Worm (Caenorhabditis elegans) whole organism, early embryonic: ENCODE results near the gene cut-4.

Experiments
- B0310.2 ChIP-seq: sonication (generic microtip); optimal IDR thresholded peaks from 2 replicates; lab custom pipeline; 2016; ENCODE audit warnings: mild to moderate bottlenecking, missing genetic modification characterization, missing compliant biosample characterization
- F13C5.2 ChIP-seq: sonication (generic microtip); optimal IDR thresholded peaks from 2 replicates; lab custom pipeline; 2017; ENCODE audit warnings: mild to moderate bottlenecking, missing genetic modification characterization, inconsistent platforms, missing compliant biosample characterization
- aly-1 ChIP-seq: sonication (generic microtip); optimal IDR thresholded peaks from 2 replicates; lab custom pipeline; 2016; ENCODE audit warnings: missing genetic modification characterization, missing compliant biosample characterization
- ama-1 ChIP-seq: fragments of 150-350 bp; optimal IDR thresholded peaks from 2 replicates; lab custom pipeline; 2014
- ceh-13 ChIP-seq: fragments of 200-800 bp; sonication (Bioruptor generic); optimal IDR thresholded peaks from 2 replicates; lab custom pipeline; 2018; ENCODE audit warnings: mild to moderate bottlenecking, missing genetic modification characterization, missing compliant biosample characterization
- ceh-36 ChIP-seq: sonication (generic microtip); optimal IDR thresholded peaks from 2 replicates; lab custom pipeline; 2016; ENCODE audit warnings: missing genetic modification characterization, inconsistent platforms, missing compliant biosample characterization
- ets-7 ChIP-seq: sonication (generic microtip); optimal IDR thresholded peaks from 2 replicates; lab custom pipeline; 2016; ENCODE audit warnings: missing genotype, missing genetic modification characterization, missing compliant biosample characterization
- flt-1 ChIP-seq: fragments of 200-800 bp; sonication (Bioruptor generic); IDR thresholded peaks from 2 replicates; pipeline ENCODE4 v1.3.6; 2022; ENCODE audit warnings: missing genetic modification characterization, missing compliant biosample characterization
- hmbx-1 ChIP-seq: sonication (generic microtip); optimal IDR thresholded peaks from 2 replicates; lab custom pipeline; 2016; ENCODE audit warnings: mild to moderate bottlenecking, missing genetic modification characterization, missing compliant biosample characterization
- hmg-4 ChIP-seq: fragments of 200-800 bp; sonication (Bioruptor generic); optimal IDR thresholded peaks from 2 replicates; lab custom pipeline; 2018; ENCODE audit warnings: mild to moderate bottlenecking, missing genetic modification characterization, missing compliant biosample characterization
- hnd-1 ChIP-seq: sonication (generic microtip); optimal IDR thresholded peaks from 2 replicates; lab custom pipeline; 2016; ENCODE audit warnings: missing genetic modification characterization, missing compliant biosample characterization
- pes-1 ChIP-seq: fragments of 200-800 bp; sonication (Bioruptor generic); IDR thresholded peaks from 2 replicates; pipeline ENCODE4 v1.3.6; 2022; ENCODE audit warnings: missing genetic modification reagents, missing genetic modification characterization, missing compliant biosample characterization
- scrt-1 ChIP-seq: fragments of 200-800 bp; sonication (Bioruptor generic); IDR thresholded peaks from 2 replicates; pipeline ENCODE4 v1.3.6; 2022; ENCODE audit warnings: missing genetic modification characterization, missing compliant biosample characterization
- sea-1 ChIP-seq: fragments of 200-800 bp; sonication (Bioruptor generic); conservative IDR thresholded peaks from 2 replicates; pipeline ENCODE4 v1.3.6; 2022; ENCODE audit warnings: missing genetic modification characterization, missing compliant biosample characterization
- tbx-11 ChIP-seq: fragments of 200-800 bp; sonication (Bioruptor generic); IDR thresholded peaks from 2 replicates; pipeline ENCODE4 v1.3.6; 2022; ENCODE audit warnings: missing genetic modification characterization, missing compliant biosample characterization
- tbx-37 ChIP-seq: fragments of 200-800 bp; sonication (Bioruptor generic); conservative IDR thresholded peaks from 2 replicates; pipeline ENCODE4 v1.3.6; 2022; ENCODE audit warnings: missing genetic modification reagents, missing genetic modification characterization, missing compliant biosample characterization
- tra-4 ChIP-seq: sonication (generic microtip); optimal IDR thresholded peaks from 2 replicates; lab custom pipeline; 2017; ENCODE audit warnings: missing genetic modification characterization, missing compliant biosample characterization

cut-4 gene

ce11 chrII:10461207-10461606 lies 25.3 kb downstream of the cut-4 start, which contains the start of gene ZK673.5:
ZK673.5 (plus strand) TSS chrII:10461507.
- TF ChIP-seq B0310.2 (no peak), tbx-11 (GFP tag; lab: Robert Waterston, UW) (no peak), F13C5.2 (tag; lab: Kevin White, UChicago) (no peak), scrt-1 (GFP tag; lab: Robert Waterston, UW) (no peak), hnd-1 (tag; lab: Kevin White, UChicago) (no peak), aly-1 (no peak), ceh-13 (no peak), ets-7 (no peak), hmg-4 (GFP tag; lab: Kevin White, UChicago) (no peak), tbx-37 (GFP tag; lab: Robert Waterston, UW) (no peak), sea-1 (GFP tag; lab: Robert Waterston, UW) (no peak), flt-1 (GFP tag; lab: Robert Waterston, UW) (no peak), tra-4 (tag; lab: Kevin White, UChicago) (no peak), pes-1 (GFP tag; lab: Robert Waterston, UW) (no peak)

- no peak for TF ChIP-seq hnd-1 (tag; lab: Kevin White, UChicago)
- no peak for TF ChIP-seq aly-1
- TF ChIP-seq tbx-37 (GFP tag; lab: Robert Waterston, UW) = no peak
- TF ChIP-seq tra-4 (tag; lab: Kevin White, UChicago) = no peak
- no peak for TF ChIP-seq ceh-13
- no peak for TF ChIP-seq ama-1
- TF ChIP-seq scrt-1 (GFP tag; lab: Robert Waterston, UW) = no peak
- TF ChIP-seq flt-1 (GFP tag; lab: Robert Waterston, UW) = no peak
- TF ChIP-seq tbx-11 (GFP tag; lab: Robert Waterston, UW) = no peak
- no peak for TF ChIP-seq hmbx-1
- no peak for TF ChIP-seq pes-1 (GFP tag; lab: Robert Waterston, UW)
- TF ChIP-seq ceh-36 (tag; lab: Kevin White, UChicago) = no peak
- no peak for TF ChIP-seq B0310.2
- TF ChIP-seq sea-1 (GFP tag; lab: Robert Waterston, UW) = no peak
- TF ChIP-seq hmg-4 (GFP tag; lab: Kevin White, UChicago) = no peak
- no peak for TF ChIP-seq ets-7
These were observed 28.4 kb downstream of the cut-4 start, which contains the start of the genes ZK673.6 and sdz-37 for ce11 chrII:10464230-10464920. ZK673.6 (minus strand) TSS chrII:10464330. sdz-37 (plus strand) TSS chrII:10464870.

- TF ChIP-seq ets-7 (no peak), sea-1 (GFP tag; lab: Robert Waterston, UW) (no peak), F13C5.2 (tag; lab: Kevin White, UChicago) (no peak), tbx-11 (GFP tag; lab: Robert Waterston, UW) (no peak), hnd-1 (tag; lab: Kevin White, UChicago) (no peak), flt-1 (GFP tag; lab: Robert Waterston, UW) (no peak), hmg-4 (GFP tag; lab: Kevin White, UChicago) (no peak), ceh-13 (no peak), tbx-37 (GFP tag; lab: Robert Waterston, UW) (no peak), B0310.2 (no peak), ceh-36 (tag; lab: Kevin White, UChicago) (no peak)
These were observed 30.6 kb downstream of the cut-4 start, which contains the start of gene tnc-2 for ce11 chrII:10466552-10466951. tnc-2 (plus strand) TSS chrII:10466852.

ce11 chrII:10470159-10470558 lies 34.2 kb downstream of the cut-4 start, which contains the start of gene clec-143:
clec-143 (minus strand) TSS chrII:10470297.
- TF ChIP-seq ceh-36 (tag; lab: Kevin White, UChicago) (no peak), hnd-1 (tag; lab: Kevin White, UChicago) (no peak)

ce11 chrII:10471247-10471646 lies 35.3 kb downstream of the cut-4 start, which contains the start of gene ZK666.1:
ZK666.1 (minus strand) TSS chrII:10471347.
- TF ChIP-seq aly-1 (no peak), ets-7 (no peak)

ce11 chrII:10471790-10472189 lies 35.9 kb downstream of the cut-4 start, which contains the start of gene ZK666.2:
ZK666.2 (minus strand) TSS chrII:10471890.
- TF ChIP-seq B0310.2 (no peak), aly-1 (no peak), sea-1 (GFP tag; lab: Robert Waterston, UW) (no peak), tbx-11 (GFP tag; lab: Robert Waterston, UW) (no peak), F13C5.2 (tag; lab: Kevin White, UChicago) (no peak), ceh-13 (no peak), tbx-37 (GFP tag; lab: Robert Waterston, UW) (no peak), hmg-4 (GFP tag; lab: Kevin White, UChicago) (no peak), scrt-1 (GFP tag; lab: Robert Waterston, UW) (no peak), ama-1 (no peak), tra-4 (tag; lab: Kevin White, UChicago) (no peak)

ce11 chrII:10476039-10476438 lies 40.1 kb downstream of the cut-4 start, which contains the start of gene clec-58:
clec-58 (minus strand) TSS chrII:10476139.
- no peak for TF ChIP-seq F13C5.2 (tag; lab: Kevin White, UChicago)
- no peak for TF ChIP-seq scrt-1 (GFP tag; lab: Robert Waterston, UW)
- no peak for TF ChIP-seq tbx-11 (GFP tag; lab: Robert Waterston, UW)
- no peak for TF ChIP-seq flt-1 (GFP tag; lab: Robert Waterston, UW)
- no peak for TF ChIP-seq ama-1
- TF ChIP-seq tbx-37 (GFP tag; lab: Robert Waterston, UW) = no peak
- no peak for TF ChIP-seq sea-1 (GFP tag; lab: Robert Waterston, UW)
- no peak for TF ChIP-seq pes-1 (GFP tag; lab: Robert Waterston, UW)
- TF ChIP-seq tra-4 (tag; lab: Kevin White, UChicago) = no peak
- TF ChIP-seq ceh-36 (tag; lab: Kevin White, UChicago) = no peak
- no peak for TF ChIP-seq aly-1
- TF ChIP-seq B0310.2 = no peak
- TF ChIP-seq ceh-13 = no peak
- no peak for TF ChIP-seq hmbx-1
- TF ChIP-seq ets-7 = no peak
- TF ChIP-seq hmg-4 (GFP tag; lab: Kevin White, UChicago) = no peak
